Worm (Caenorhabditis elegans): ENCODE data around the gene eat-2.

DNA sequence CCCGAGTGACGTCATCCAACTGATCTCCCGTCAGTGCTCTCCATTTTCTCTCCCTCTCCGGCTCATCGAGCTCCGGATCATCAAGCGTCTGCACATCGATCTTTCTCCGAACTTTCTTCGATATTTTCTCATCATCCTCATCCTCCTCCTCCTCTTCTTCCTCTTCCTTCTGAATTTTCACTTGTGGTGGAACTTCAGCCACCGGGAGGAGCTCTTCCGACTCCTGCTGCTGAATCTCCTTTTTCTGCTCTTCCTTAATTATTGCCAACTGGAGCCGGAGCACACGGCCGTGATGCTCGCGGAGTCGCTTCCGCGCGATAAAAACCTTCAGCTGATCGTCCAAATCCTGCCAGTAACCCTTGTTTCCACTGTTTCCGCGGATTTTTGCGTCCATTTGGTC is 35.2 kb downstream of the eat-2 start:
- no peak for TF ChIP-seq him-1 (tag; optimal IDR thresholded peaks at IDR 0.05)
- TF ChIP-seq dao-5 (tag; optimal IDR thresholded peaks at IDR 0.05): no peak

Measured in whole organism, L4/young adult.